Worm (Caenorhabditis elegans): ENCODE measurements around the gene srab-22.

srab-22 gene

ce11 chrV:3442609-3443008 lies 16.4 kb downstream of the srab-22 start:
- TF ChIP-seq unc-62 (GFP tag; optimal IDR thresholded peaks at IDR 0.05): no peak

ce11 chrV:3444777-3445089 lies 18.6 kb downstream of the srab-22 start, which contains the start of gene cfz-2:
cfz-2 (minus strand) TSS chrV:3444877.
- no peak for TF ChIP-seq unc-62 (GFP tag; optimal IDR thresholded peaks at IDR 0.05)

ce11 chrV:3445090-3445832 lies 19.1 kb downstream of the srab-22 start:
- TF ChIP-seq unc-62 (GFP tag; optimal IDR thresholded peaks at IDR 0.05): no peak

ce11 chrV:3449810-3450209 lies 23.6 kb downstream of the srab-22 start:
- no peak for TF ChIP-seq unc-62 (GFP tag; optimal IDR thresholded peaks at IDR 0.05)

ce11 chrV:3450351-3450750 lies 24.2 kb downstream of the srab-22 start:
- TF ChIP-seq unc-62 (GFP tag; optimal IDR thresholded peaks at IDR 0.05): no peak

ce11 chrV:3451646-3452045 lies 25.5 kb downstream of the srab-22 start:
- no peak for TF ChIP-seq unc-62 (GFP tag; optimal IDR thresholded peaks at IDR 0.05)

ce11 chrV:3452489-3452888 lies 26.3 kb downstream of the srab-22 start:
- TF ChIP-seq unc-62 (GFP tag; optimal IDR thresholded peaks at IDR 0.05): no peak

ce11 chrV:3454620-3455019 lies 28.4 kb downstream of the srab-22 start:
- TF ChIP-seq unc-62 (GFP tag; optimal IDR thresholded peaks at IDR 0.05): no peak

ce11 chrV:3455135-3455747 lies 29.1 kb downstream of the srab-22 start:
- TF ChIP-seq unc-62 (GFP tag; optimal IDR thresholded peaks at IDR 0.05): no peak

- no peak for TF ChIP-seq unc-62 (GFP tag; optimal IDR thresholded peaks at IDR 0.05)
Observed at ce11 chrV:3459919-3460318, 33.7 kb downstream of the srab-22 start, which contains the start of gene slc-28.2. slc-28.2 (plus strand) TSS chrV:3460219.

ce11 chrV:3463514-3463913 lies 37.3 kb downstream of the srab-22 start, which contains the start of gene slc-28.1:
slc-28.1 (plus strand) TSS chrV:3463814.
- no peak for TF ChIP-seq unc-62 (GFP tag; optimal IDR thresholded peaks at IDR 0.05)

ce11 chrV:3464897-3465296 lies 38.7 kb downstream of the srab-22 start:
- no peak for TF ChIP-seq unc-62 (GFP tag; optimal IDR thresholded peaks at IDR 0.05)

ce11 chrV:3468436-3468835 lies 42.3 kb downstream of the srab-22 start, which contains the start of gene gst-33:
gst-33 (minus strand) TSS chrV:3468562.
- no peak for TF ChIP-seq unc-62 (GFP tag; optimal IDR thresholded peaks at IDR 0.05)

- TF ChIP-seq unc-62 (GFP tag; optimal IDR thresholded peaks at IDR 0.05): no peak
Observed at ce11 chrV:3470782-3471181, 44.6 kb downstream of the srab-22 start, which contains the start of gene srbc-29. srbc-29 (minus strand) TSS chrV:3470882.

ce11 chrV:3475021-3475420 lies 48.8 kb downstream of the srab-22 start, which contains the start of gene oac-2:
oac-2 (minus strand) TSS chrV:3475121.
- no peak for TF ChIP-seq unc-62 (GFP tag; optimal IDR thresholded peaks at IDR 0.05)

ce11 chrV:3476228-3476627 lies 50.1 kb downstream of the srab-22 start:
- TF ChIP-seq unc-62 (GFP tag; optimal IDR thresholded peaks at IDR 0.05): no peak

Data from whole organism, dauer.